Worm (Caenorhabditis elegans) whole organism, L3 larva: Measurements from ENCODE around the gene srg-29.

Source experiments
- ZK546.5 ChIP-seq: sonication (generic microtip); optimal IDR thresholded peaks from 2 replicates; lab custom pipeline; 2017; ENCODE audit warnings: missing biosample characterization, missing genetic modification characterization
- aly-2 ChIP-seq: fragments of 150-350 bp; optimal IDR thresholded peaks from 2 replicates; lab custom pipeline; 2014; ENCODE audit warnings: missing biosample characterization, missing genetic modification characterization
- daf-12 ChIP-seq: fragments of 150-350 bp; optimal IDR thresholded peaks from 2 replicates; lab custom pipeline; 2014; ENCODE audit warnings: missing biosample characterization, missing genetic modification reagents, missing genetic modification characterization
- egl-27 ChIP-seq: sonication (generic microtip); optimal IDR thresholded peaks from 4 replicates; lab custom pipeline; 2017; ENCODE audit warnings: missing biosample characterization, missing genetic modification reagents, missing genetic modification characterization
- elt-1 ChIP-seq: fragments of 150-350 bp; optimal IDR thresholded peaks from 2 replicates; lab custom pipeline; 2014; ENCODE audit warnings: missing biosample characterization, missing genetic modification characterization
- nhr-76 ChIP-seq: fragments of 150-350 bp; sonication (generic microtip); optimal IDR thresholded peaks from 5 replicates; lab custom pipeline; 2014; ENCODE audit warnings: missing biosample characterization, missing genetic modification characterization
- tbx-2 ChIP-seq: sonication (generic microtip); optimal IDR thresholded peaks from 2 replicates; lab custom pipeline; 2016; ENCODE audit warnings: mild to moderate bottlenecking, missing genetic modification characterization, missing compliant biosample characterization
- zag-1 ChIP-seq: fragments of 150-350 bp; optimal IDR thresholded peaks from 2 replicates; lab custom pipeline; 2014; ENCODE audit warnings: missing biosample characterization, missing genetic modification characterization
- ztf-11 ChIP-seq: fragments of 150-350 bp; optimal IDR thresholded peaks from 2 replicates; lab custom pipeline; 2014; ENCODE audit warnings: missing biosample characterization, missing genetic modification characterization

DNA sequence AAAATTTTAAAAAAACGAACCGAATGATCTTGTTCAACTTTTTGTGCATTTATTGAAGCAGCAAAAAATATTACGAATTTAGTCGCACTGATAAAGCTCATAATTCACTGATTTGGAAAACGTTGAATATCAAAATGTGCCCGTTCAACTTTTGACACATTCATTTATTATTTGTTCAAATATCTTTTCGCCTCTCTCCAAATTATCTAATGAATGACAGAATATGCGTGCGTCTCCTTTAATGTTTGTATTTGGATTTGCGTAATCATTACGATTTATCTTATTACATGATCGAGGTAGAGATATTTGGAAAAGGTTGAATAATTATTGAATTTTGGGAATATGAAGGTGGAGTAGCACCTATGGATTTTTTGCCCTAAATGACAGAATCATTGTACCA, 12.5 kb downstream of the srg-29 start, which contains the start of gene T09D3.3:
- TF ChIP-seq ZK546.5 (tag; lab: Kevin White, UChicago) (no peak), aly-2 (tag; lab: Kevin White, UChicago) (no peak), tbx-2 (tag; lab: Kevin White, UChicago) (no peak), ztf-11 (tag; lab: Kevin White, UChicago) (no peak), egl-27 (tag; lab: Kevin White, UChicago) (no peak), zag-1 (tag; lab: Kevin White, UChicago) (no peak), nhr-76 (tag; lab: Kevin White, UChicago) (no peak), daf-12 (tag; lab: Kevin White, UChicago) (no peak), elt-1 (no peak)
